Worm (Caenorhabditis elegans) whole organism, midembryonic: ENCODE measurements around the gene K10C2.8.

Experiments
- T22C8.4 ChIP-seq: fragments of 200-800 bp; sonication (Bioruptor generic); IDR thresholded peaks from 2 replicates; pipeline ENCODE4 v1.3.6; 2022; ENCODE audit warnings: missing genetic modification characterization, missing compliant biosample characterization
- flt-1 ChIP-seq: fragments of 200-800 bp; sonication (Bioruptor generic); IDR thresholded peaks from 2 replicates; pipeline ENCODE4 v1.3.6; 2022; ENCODE audit warnings: missing genetic modification characterization, missing compliant biosample characterization
- klf-2 ChIP-seq: fragments of 200-800 bp; sonication (Bioruptor generic); conservative IDR thresholded peaks from 2 replicates; pipeline ENCODE4 v1.3.6; 2022; ENCODE audit warnings: missing genetic modification reagents, missing genetic modification characterization, missing compliant biosample characterization
- med-1 ChIP-seq: sonication (generic microtip); optimal IDR thresholded peaks from 2 replicates; lab custom pipeline; 2017; ENCODE audit warnings: missing genetic modification characterization, mild to moderate bottlenecking, missing compliant biosample characterization, antibody characterized with exemption, missing genetic modification reagents; ENCODE audit not compliant: insufficient read depth

ce11 chrX:6419113-6419512 is 18.3 kb downstream of the K10C2.8 start:
- TF ChIP-seq med-1 (GFP tag; lab: Kevin White, UChicago) = no peak
- no peak for TF ChIP-seq flt-1 (GFP tag; lab: Robert Waterston, UW)
- TF ChIP-seq T22C8.4 (GFP tag; lab: Robert Waterston, UW) = no peak
- no peak for TF ChIP-seq klf-2 (GFP tag; lab: Robert Waterston, UW)
